Fruit fly (Drosophila melanogaster) whole organism, embryonic: ENCODE data around the gene Ndfip.

ENCODE experiments used
- Aef1 ChIP-seq: fragments of 200-800 bp; sonication (Bioruptor generic); IDR thresholded peaks from 3 replicates; pipeline ENCODE4 v1.3.6; 2022; ENCODE audit warnings: missing biosample characterization, missing genetic modification characterization
- CG11247 ChIP-seq: fragments of 200-800 bp; sonication (Bioruptor generic); IDR thresholded peaks from 2 replicates; pipeline ENCODE4 v1.3.6; 2022; ENCODE audit warnings: missing biosample characterization, missing genetic modification characterization
- CG12219 ChIP-seq: fragments of 200-800 bp; sonication (Bioruptor generic); optimal IDR thresholded peaks from 3 replicates; lab custom pipeline; 2018; ENCODE audit warnings: missing biosample characterization, mild to moderate bottlenecking, missing genetic modification characterization
- CG14441 ChIP-seq: fragments of 200-800 bp; sonication (Bioruptor generic); IDR thresholded peaks from 2 replicates; pipeline ENCODE4 v1.3.6; 2022; ENCODE audit warnings: missing biosample characterization, missing genetic modification characterization
- CG15073 ChIP-seq: fragments of 200-800 bp; sonication (Bioruptor generic); optimal IDR thresholded peaks from 2 replicates; lab custom pipeline; 2016; ENCODE audit warnings: missing biosample characterization, missing genetic modification characterization
- CG1603 ChIP-seq: fragments of 200-800 bp; sonication (Bioruptor generic); optimal IDR thresholded peaks from 2 replicates; lab custom pipeline; 2019; ENCODE audit warnings: missing biosample characterization, mild to moderate bottlenecking, missing genetic modification characterization, moderate library complexity
- CG17802 ChIP-seq: fragments of 200-800 bp; sonication (Bioruptor generic); optimal IDR thresholded peaks from 2 replicates; lab custom pipeline; 2018; ENCODE audit warnings: missing biosample characterization, mild to moderate bottlenecking, missing genetic modification characterization, moderate library complexity
- CG1792 ChIP-seq: fragments of 200-800 bp; sonication (Bioruptor generic); optimal IDR thresholded peaks from 2 replicates; lab custom pipeline; 2016; ENCODE audit warnings: missing biosample characterization, missing genetic modification characterization
- CG2116 ChIP-seq: fragments of 200-800 bp; sonication (Bioruptor generic); optimal IDR thresholded peaks from 3 replicates; lab custom pipeline; 2018; ENCODE audit warnings: missing biosample characterization, mild to moderate bottlenecking, missing genetic modification characterization
- CG2199 ChIP-seq: fragments of 200-800 bp; sonication (Bioruptor generic); IDR thresholded peaks from 3 replicates; pipeline ENCODE4 v1.3.6; 2022; ENCODE audit warnings: missing biosample characterization, missing genetic modification characterization
- CG32767 ChIP-seq: fragments of 200-800 bp; sonication (Bioruptor generic); IDR thresholded peaks from 2 replicates; pipeline ENCODE4 v1.3.6; 2022; ENCODE audit warnings: missing biosample characterization, missing genetic modification characterization
- CG33557 ChIP-seq: fragments of 200-800 bp; sonication (Bioruptor generic); optimal IDR thresholded peaks from 2 replicates; lab custom pipeline; 2019; ENCODE audit warnings: missing biosample characterization, mild to moderate bottlenecking, missing genetic modification characterization, moderate library complexity
- CG3407 ChIP-seq: fragments of 200-800 bp; sonication (Bioruptor generic); optimal IDR thresholded peaks from 2 replicates; lab custom pipeline; 2018; ENCODE audit warnings: missing biosample characterization, mild to moderate bottlenecking, missing genetic modification characterization
- CG3838 ChIP-seq: fragments of 200-800 bp; sonication (Bioruptor generic); optimal IDR thresholded peaks from 3 replicates; lab custom pipeline; 2016; ENCODE audit warnings: missing biosample characterization, missing genetic modification characterization
- CG3995 ChIP-seq: fragments of 200-800 bp; sonication (Bioruptor generic); optimal IDR thresholded peaks from 3 replicates; lab custom pipeline; 2016; ENCODE audit warnings: missing biosample characterization, missing genetic modification characterization
- CG6854 ChIP-seq: fragments of 200-800 bp; sonication (Bioruptor generic); optimal IDR thresholded peaks from 3 replicates; lab custom pipeline; 2017; ENCODE audit warnings: missing biosample characterization, mild to moderate bottlenecking, missing genetic modification characterization
- CG7745 ChIP-seq: fragments of 200-800 bp; sonication (Bioruptor generic); optimal IDR thresholded peaks from 2 replicates; lab custom pipeline; 2018; ENCODE audit warnings: missing biosample characterization, mild to moderate bottlenecking, missing genetic modification characterization, moderate library complexity
- CG7987 ChIP-seq: fragments of 200-800 bp; sonication (Bioruptor generic); optimal IDR thresholded peaks from 2 replicates; lab custom pipeline; 2018; ENCODE audit warnings: missing biosample characterization, mild to moderate bottlenecking, missing genetic modification characterization, moderate library complexity
- CG8089 ChIP-seq: fragments of 200-800 bp; sonication (Bioruptor generic); optimal IDR thresholded peaks from 3 replicates; lab custom pipeline; 2016; ENCODE audit warnings: missing biosample characterization, missing genetic modification characterization
- CG8281 ChIP-seq: fragments of 200-800 bp; sonication (Bioruptor generic); optimal IDR thresholded peaks from 2 replicates; lab custom pipeline; 2018; ENCODE audit warnings: missing biosample characterization, mild to moderate bottlenecking, missing genetic modification characterization, moderate library complexity
- CG8924 ChIP-seq: fragments of 200-800 bp; optimal IDR thresholded peaks from 3 replicates; lab custom pipeline; 2019; ENCODE audit warnings: missing biosample characterization, mild to moderate bottlenecking, missing genetic modification characterization, moderate library complexity
- CG9215 ChIP-seq: fragments of 200-800 bp; sonication (Bioruptor generic); IDR thresholded peaks from 2 replicates; pipeline ENCODE4 v1.3.6; 2022; ENCODE audit warnings: missing biosample characterization, missing genetic modification characterization
- CG9437 ChIP-seq: fragments of 200-800 bp; sonication (Bioruptor generic); optimal IDR thresholded peaks from 2 replicates; lab custom pipeline; 2018; ENCODE audit warnings: missing biosample characterization, mild to moderate bottlenecking, missing genetic modification characterization
- Camta ChIP-seq: fragments of 200-800 bp; sonication (Bioruptor generic); optimal IDR thresholded peaks from 2 replicates; lab custom pipeline; 2016; ENCODE audit warnings: missing biosample characterization, missing genetic modification characterization
- D ChIP-seq, 2 experiments: fragments of 200-800 bp in 1 of 2; fragments of >200 bp in 1 of 2; sonication (Bioruptor generic) in 1 of 2; optimal IDR thresholded peaks; 2 replicates in 1 of 2; 3 replicates in 1 of 2; lab custom pipeline; 2017; ENCODE audit warnings: mild to moderate bottlenecking in 1 of 2, missing biosample characterization in 1 of 2, missing genetic modification characterization in 1 of 2, missing genetic modification reagents in 1 of 2
- Dbx ChIP-seq: fragments of 200-800 bp; sonication (Bioruptor generic); IDR thresholded peaks from 3 replicates; pipeline ENCODE4 v1.3.6; 2022; ENCODE audit warnings: missing biosample characterization, missing genetic modification characterization
- Dfd ChIP-seq, 2 experiments: fragments of >200 bp; optimal IDR thresholded peaks; 2 replicates each; lab custom pipeline; 2017; ENCODE audit warnings: missing biosample characterization in 2 of 2, missing genetic modification characterization in 2 of 2
- Doc2 ChIP-seq: fragments of 200-800 bp; sonication (Bioruptor generic); IDR thresholded peaks from 2 replicates; pipeline ENCODE4 v1.3.6; 2022; ENCODE audit warnings: missing biosample characterization, missing genetic modification characterization
- H15 ChIP-seq: fragments of 200-800 bp; sonication (Bioruptor generic); IDR thresholded peaks from 3 replicates; pipeline ENCODE4 v1.3.6; 2022; ENCODE audit warnings: missing biosample characterization, missing genetic modification characterization
- HLH4C ChIP-seq: fragments of 200-800 bp; sonication (Bioruptor generic); IDR thresholded peaks from 3 replicates; pipeline ENCODE4 v1.3.6; 2022; ENCODE audit warnings: missing biosample characterization, missing genetic modification characterization; ENCODE audit not compliant: partially characterized antibody
- Nf-YA ChIP-seq: fragments of 200-800 bp; sonication (Bioruptor generic); IDR thresholded peaks from 2 replicates; pipeline ENCODE4 v1.3.6; 2022; ENCODE audit warnings: missing biosample characterization, missing genetic modification characterization
- Sox102F ChIP-seq: fragments of 200-800 bp; sonication (Bioruptor generic); optimal IDR thresholded peaks from 2 replicates; lab custom pipeline; 2018; ENCODE audit warnings: missing biosample characterization, mild to moderate bottlenecking, missing genetic modification characterization, moderate library complexity
- br ChIP-seq: fragments of >200 bp; optimal IDR thresholded peaks from 2 replicates; lab custom pipeline; 2017
- caup ChIP-seq: fragments of 200-800 bp; sonication (Bioruptor generic); optimal IDR thresholded peaks from 3 replicates; lab custom pipeline; 2017; ENCODE audit warnings: missing biosample characterization, mild to moderate bottlenecking, missing genetic modification characterization, moderate library complexity; ENCODE audit not compliant: severe bottlenecking
- eve ChIP-seq, 2 experiments: fragments of >200 bp; optimal IDR thresholded peaks; 2 replicates each; lab custom pipeline; 2017; ENCODE audit warnings: missing biosample characterization in 2 of 2, missing genetic modification characterization in 2 of 2
- ftz-f1 ChIP-seq: fragments of 200-800 bp; sonication (Bioruptor generic); optimal IDR thresholded peaks from 2 replicates; lab custom pipeline; 2016; ENCODE audit warnings: missing biosample characterization, missing genetic modification characterization
- gem ChIP-seq: fragments of 200-800 bp; sonication (Bioruptor generic); optimal IDR thresholded peaks from 2 replicates; lab custom pipeline; 2019; ENCODE audit warnings: missing biosample characterization, mild to moderate bottlenecking, missing genetic modification characterization, moderate library complexity
- mirr ChIP-seq: fragments of 200-800 bp; sonication (Bioruptor generic); optimal IDR thresholded peaks from 3 replicates; lab custom pipeline; 2018; ENCODE audit warnings: missing biosample characterization, mild to moderate bottlenecking, missing genetic modification characterization
- phol ChIP-seq: fragments of 200-800 bp; sonication (Bioruptor generic); optimal IDR thresholded peaks from 3 replicates; lab custom pipeline; 2018; ENCODE audit warnings: missing biosample characterization, mild to moderate bottlenecking, missing genetic modification characterization, moderate library complexity
- pita ChIP-seq: fragments of 200-800 bp; sonication (Bioruptor generic); optimal IDR thresholded peaks from 2 replicates; lab custom pipeline; 2017; ENCODE audit warnings: missing biosample characterization, mild to moderate bottlenecking, missing genetic modification characterization
- repo ChIP-seq: fragments of 200-800 bp; sonication (Bioruptor generic); optimal IDR thresholded peaks from 2 replicates; lab custom pipeline; 2016; ENCODE audit warnings: missing biosample characterization, missing genetic modification characterization
- rib ChIP-seq: fragments of 200-800 bp; sonication (Bioruptor generic); IDR thresholded peaks from 2 replicates; pipeline ENCODE4 v1.3.6; 2022; ENCODE audit warnings: missing biosample characterization, missing genetic modification characterization
- row ChIP-seq: fragments of 200-800 bp; sonication (Bioruptor generic); IDR thresholded peaks from 3 replicates; pipeline ENCODE4 v1.3.6; 2022; ENCODE audit warnings: missing biosample characterization, missing genetic modification characterization
- salm ChIP-seq: fragments of 200-800 bp; sonication (Bioruptor generic); optimal IDR thresholded peaks from 2 replicates; lab custom pipeline; 2018; ENCODE audit warnings: missing biosample characterization, mild to moderate bottlenecking, missing genetic modification characterization
- sd ChIP-seq: fragments of 200-800 bp; sonication (Bioruptor generic); optimal IDR thresholded peaks from 3 replicates; lab custom pipeline; 2018; ENCODE audit warnings: missing biosample characterization, mild to moderate bottlenecking, missing genetic modification characterization, moderate library complexity
- sim ChIP-seq: fragments of 200-800 bp; sonication (Bioruptor generic); IDR thresholded peaks from 2 replicates; pipeline ENCODE4 v1.3.6; 2022; ENCODE audit warnings: missing biosample characterization, missing genetic modification characterization
- sob ChIP-seq: fragments of 200-800 bp; sonication (Bioruptor generic); IDR thresholded peaks from 2 replicates; pipeline ENCODE4 v1.3.6; 2022; ENCODE audit warnings: missing biosample characterization, missing genetic modification characterization
- sqz ChIP-seq: fragments of 200-800 bp; sonication (Bioruptor generic); optimal IDR thresholded peaks from 3 replicates; lab custom pipeline; 2018; ENCODE audit warnings: missing biosample characterization, mild to moderate bottlenecking, missing genetic modification characterization
- sug ChIP-seq: fragments of 200-800 bp; optimal IDR thresholded peaks from 2 replicates; lab custom pipeline; 2019; ENCODE audit warnings: missing biosample characterization, mild to moderate bottlenecking, missing genetic modification characterization, moderate library complexity
- tgo ChIP-seq: fragments of 200-800 bp; sonication (Bioruptor generic); IDR thresholded peaks from 3 replicates; pipeline ENCODE4 v1.3.6; 2022; ENCODE audit warnings: missing biosample characterization, missing genetic modification characterization
- zf30C ChIP-seq: fragments of 200-800 bp; sonication (Bioruptor generic); optimal IDR thresholded peaks from 3 replicates; lab custom pipeline; 2018; ENCODE audit warnings: missing biosample characterization, mild to moderate bottlenecking, missing genetic modification characterization

Gene Ndfip

dm6 chr3L:17657728-17658379 lies 3.8 kb upstream of the Ndfip start (continued):
- TF ChIP-seq CG32767 (GFP tag; lab: Robert Waterston, UW) (no peak), mirr (GFP tag; lab: Kevin White, UChicago) (no peak), Doc2 (no peak), CG12219 (GFP tag; lab: Kevin White, UChicago) (peak; percentile 17), CG17802 (tag; lab: Kevin White, UChicago) (no peak), gem (tag; lab: Kevin White, UChicago) (peak; percentile 73), CG15073 (GFP tag; lab: Kevin White, UChicago) (no peak), CG33557 (GFP tag; lab: Kevin White, UChicago) (no peak), CG9437 (no peak), HLH4C (no peak), sd (tag; lab: Kevin White, UChicago) (no peak), phol (tag; lab: Kevin White, UChicago) (peak; percentile 52), ftz-f1 (GFP tag; lab: Kevin White, UChicago) (no peak), CG2116 (GFP tag; lab: Kevin White, UChicago) (no peak), sim (GFP tag; lab: Robert Waterston, UW) (no peak), H15 (GFP tag; lab: Robert Waterston, UW) (no peak), CG3838 (GFP tag; lab: Kevin White, UChicago) (no peak), CG1792 (GFP tag; lab: Kevin White, UChicago) (no peak), caup (GFP tag; lab: Kevin White, UChicago) (no peak), CG1603 (tag; lab: Kevin White, UChicago) (peak; percentile 24), CG8281 (tag; lab: Kevin White, UChicago) (no peak), zf30C (GFP tag; lab: Kevin White, UChicago) (no peak), CG3407 (GFP tag; lab: Kevin White, UChicago) (no peak), sqz (no peak), br (lab: Kevin White, UChicago) (no peak), row (peak; percentile 64), Dfd (GFP tag; optimal IDR thresholded peaks at IDR 0.05; lab: Kevin White, UChicago) (no peak), CG7745 (tag; lab: Kevin White, UChicago) (no peak), eve (GFP tag; optimal IDR thresholded peaks at IDR 0.05; lab: Kevin White, UChicago) (peak in 1 of 2 experiments; percentile 45), CG6854 (GFP tag; lab: Kevin White, UChicago) (peak; percentile 36), Dbx (no peak), CG14441 (GFP tag; lab: Robert Waterston, UW) (no peak), CG7987 (GFP tag; lab: Kevin White, UChicago) (no peak), repo (GFP tag; lab: Kevin White, UChicago) (no peak), CG9215 (no peak), pita (GFP tag; lab: Kevin White, UChicago) (no peak), rib (GFP tag; lab: Robert Waterston, UW) (no peak), CG8924 (peak; percentile 46), Camta (GFP tag; lab: Kevin White, UChicago) (peak; percentile 32), sob (GFP tag; lab: Robert Waterston, UW) (0 out of 2 replicates have a peak, but pooled peaks have one; percentile 28), CG11247 (no peak), Aef1 (no peak), Nf-YA (GFP tag; lab: Robert Waterston, UW) (no peak), CG8089 (GFP tag; lab: Kevin White, UChicago) (no peak), Sox102F (GFP tag; lab: Kevin White, UChicago) (peak; percentile 61), D (optimal IDR thresholded peaks at IDR 0.05; lab: Kevin White, UChicago) (no peak), D (GFP tag; optimal IDR thresholded peaks at IDR 0.05; lab: Kevin White, UChicago) (peak; percentile 25), CG3995 (GFP tag; lab: Kevin White, UChicago) (no peak), tgo (no peak), CG2199 (no peak), sug (tag; lab: Kevin White, UChicago) (peak; percentile 95), salm (tag; lab: Kevin White, UChicago) (no peak)
